Worm (Caenorhabditis elegans) whole organism, young adult: ENCODE data around the gene Y53C12A.11.

ENCODE experiments used
- B0019.2 ChIP-seq: fragments of 200-800 bp; sonication (Bioruptor generic); conservative IDR thresholded peaks from 2 replicates; pipeline ENCODE4 v1.3.6; 2022; ENCODE audit warnings: missing genetic modification reagents, missing genetic modification characterization, missing compliant biosample characterization
- F33H1.4 ChIP-seq: fragments of 200-800 bp; sonication (Bioruptor generic); IDR thresholded peaks from 2 replicates; pipeline ENCODE4 v1.3.6; 2022; ENCODE audit warnings: missing genetic modification reagents, missing genetic modification characterization, missing compliant biosample characterization
- dpl-1 ChIP-seq: fragments of 150-350 bp; optimal IDR thresholded peaks from 2 replicates; lab custom pipeline; 2014; ENCODE audit warnings: missing biosample characterization, missing genetic modification reagents, missing genetic modification characterization
- him-1 ChIP-seq: sonication (generic microtip); optimal IDR thresholded peaks from 2 replicates; lab custom pipeline; 2016; ENCODE audit warnings: missing genotype, missing genetic modification reagents, missing genetic modification characterization, missing compliant biosample characterization

DNA sequence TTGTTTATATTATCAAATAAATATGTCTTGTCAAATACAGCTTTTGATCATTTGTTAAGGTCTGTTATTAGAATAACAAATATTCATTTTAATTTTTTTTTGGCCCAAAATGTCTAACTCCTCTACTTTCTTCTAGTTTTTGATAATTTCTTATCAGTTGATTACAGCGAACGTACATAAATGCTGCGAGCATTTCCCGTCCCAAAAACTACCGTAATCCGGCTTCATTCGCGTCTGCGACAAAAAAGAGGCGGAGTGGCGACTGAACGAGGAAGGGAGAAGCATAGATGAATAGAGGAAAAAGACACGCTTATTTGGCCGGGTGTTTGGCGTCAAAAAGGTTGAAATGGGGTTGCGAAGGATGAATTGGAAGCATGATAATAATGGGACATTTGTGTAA lies 22.1 kb upstream of the Y53C12A.11 start:
- TF ChIP-seq him-1 (tag; lab: Kevin White, UChicago) (no peak), F33H1.4 (no peak), B0019.2 (GFP tag; lab: Robert Waterston, UW) (no peak), dpl-1 (GFP tag; lab: Kevin White, UChicago) (no peak)
